Worm (Caenorhabditis elegans) whole organism, late embryonic: ENCODE measurements around the gene grd-9.

Source experiments
- C38D4.7 ChIP-seq: fragments of 200-800 bp; sonication (Bioruptor generic); optimal IDR thresholded peaks from 2 replicates; lab custom pipeline; 2018; ENCODE audit warnings: mild to moderate bottlenecking, missing genetic modification characterization, moderate library complexity, missing compliant biosample characterization
- K02D7.2 ChIP-seq: sonication (generic microtip); optimal IDR thresholded peaks from 2 replicates; lab custom pipeline; 2017; ENCODE audit warnings: mild to moderate bottlenecking, missing genetic modification characterization, missing compliant biosample characterization
- T23F11.4 ChIP-seq: fragments of 200-800 bp; sonication (Bioruptor generic); optimal IDR thresholded peaks from 2 replicates; lab custom pipeline; 2018; ENCODE audit warnings: mild to moderate bottlenecking, missing genetic modification characterization, missing compliant biosample characterization
- ahr-1 ChIP-seq: sonication (generic microtip); optimal IDR thresholded peaks from 2 replicates; lab custom pipeline; 2016; ENCODE audit warnings: missing genetic modification characterization, missing compliant biosample characterization
- ama-1 ChIP-seq: fragments of 150-350 bp; optimal IDR thresholded peaks from 2 replicates; lab custom pipeline; 2014
- ceh-19 ChIP-seq: fragments of 200-800 bp; sonication (Bioruptor generic); optimal IDR thresholded peaks from 2 replicates; lab custom pipeline; 2018; ENCODE audit warnings: mild to moderate bottlenecking, missing genetic modification characterization, missing compliant biosample characterization
- ceh-2 ChIP-seq: sonication (generic microtip); optimal IDR thresholded peaks from 2 replicates; lab custom pipeline; 2016; ENCODE audit warnings: missing genotype, missing genetic modification characterization, missing compliant biosample characterization
- ceh-30 ChIP-seq: fragments of 150-350 bp; optimal IDR thresholded peaks from 2 replicates; lab custom pipeline; 2014; ENCODE audit warnings: missing biosample characterization, missing genetic modification characterization
- ceh-31 ChIP-seq: sonication (generic microtip); optimal IDR thresholded peaks from 2 replicates; lab custom pipeline; 2016; ENCODE audit warnings: missing genetic modification characterization, missing compliant biosample characterization
- ceh-9 ChIP-seq: sonication (generic microtip); optimal IDR thresholded peaks from 2 replicates; lab custom pipeline; 2016; ENCODE audit warnings: mild to moderate bottlenecking, missing genetic modification characterization, inconsistent platforms, missing compliant biosample characterization
- che-1 ChIP-seq: sonication (generic microtip); optimal IDR thresholded peaks from 2 replicates; lab custom pipeline; 2016; ENCODE audit warnings: mild to moderate bottlenecking, missing genetic modification characterization, missing compliant biosample characterization
- dve-1 ChIP-seq: sonication (generic microtip); optimal IDR thresholded peaks from 2 replicates; lab custom pipeline; 2017; ENCODE audit warnings: antibody characterized with exemption, mild to moderate bottlenecking, missing genetic modification characterization, missing compliant biosample characterization
- ets-4 ChIP-seq: sonication (generic microtip); optimal IDR thresholded peaks from 2 replicates; lab custom pipeline; 2016; ENCODE audit warnings: missing genetic modification characterization, missing compliant biosample characterization
- fax-1 ChIP-seq: sonication (generic microtip); optimal IDR thresholded peaks from 2 replicates; lab custom pipeline; 2016; ENCODE audit warnings: missing genotype, missing genetic modification characterization, missing compliant biosample characterization
- fkh-10 ChIP-seq: fragments of 150-350 bp; optimal IDR thresholded peaks from 2 replicates; lab custom pipeline; 2014; ENCODE audit warnings: missing biosample characterization, missing genetic modification reagents, missing genetic modification characterization
- gmeb-2 ChIP-seq: sonication (generic microtip); optimal IDR thresholded peaks from 2 replicates; lab custom pipeline; 2016; ENCODE audit warnings: missing genetic modification characterization, inconsistent platforms, missing compliant biosample characterization
- hlh-15 ChIP-seq: sonication (generic microtip); optimal IDR thresholded peaks from 2 replicates; lab custom pipeline; 2016; ENCODE audit warnings: missing genetic modification characterization, missing compliant biosample characterization
- lim-6 ChIP-seq: sonication (generic microtip); optimal IDR thresholded peaks from 2 replicates; lab custom pipeline; 2016; ENCODE audit warnings: missing genetic modification characterization, missing compliant biosample characterization
- mec-3 ChIP-seq: sonication (generic microtip); optimal IDR thresholded peaks from 2 replicates; lab custom pipeline; 2016; ENCODE audit warnings: borderline replicate concordance, missing genetic modification characterization, missing compliant biosample characterization
- nhr-11 ChIP-seq: fragments of 150-350 bp; optimal IDR thresholded peaks from 2 replicates; lab custom pipeline; 2014; ENCODE audit warnings: missing biosample characterization, missing genetic modification characterization
- npax-4 ChIP-seq: sonication (generic microtip); optimal IDR thresholded peaks from 2 replicates; lab custom pipeline; 2016; ENCODE audit warnings: missing genetic modification characterization, missing compliant biosample characterization
- odd-2 ChIP-seq: sonication (generic microtip); optimal IDR thresholded peaks from 2 replicates; lab custom pipeline; 2017; ENCODE audit warnings: antibody characterized with exemption, mild to moderate bottlenecking, missing genetic modification characterization, missing compliant biosample characterization
- pax-1 ChIP-seq: fragments of 150-350 bp; optimal IDR thresholded peaks from 2 replicates; lab custom pipeline; 2014; ENCODE audit warnings: missing biosample characterization, missing genetic modification characterization
- pha-2 ChIP-seq: sonication (generic microtip); optimal IDR thresholded peaks from 2 replicates; lab custom pipeline; 2017; ENCODE audit warnings: mild to moderate bottlenecking, missing genetic modification characterization, missing compliant biosample characterization
- ref-2 ChIP-seq: sonication (generic microtip); optimal IDR thresholded peaks from 2 replicates; lab custom pipeline; 2016; ENCODE audit warnings: missing genetic modification characterization, missing compliant biosample characterization
- rnt-1 ChIP-seq: sonication (generic microtip); optimal IDR thresholded peaks from 2 replicates; lab custom pipeline; 2016; ENCODE audit warnings: missing genetic modification characterization, missing compliant biosample characterization
- sdc-2 ChIP-seq: sonication (generic microtip); optimal IDR thresholded peaks from 2 replicates; lab custom pipeline; 2016; ENCODE audit warnings: missing genotype, missing genetic modification characterization, missing compliant biosample characterization
- sox-2 ChIP-seq: fragments of 200-800 bp; sonication (Bioruptor generic); IDR thresholded peaks from 2 replicates; pipeline ENCODE4 v1.3.6; 2022; ENCODE audit warnings: missing genetic modification reagents, missing genetic modification characterization, missing compliant biosample characterization
- sox-4 ChIP-seq: sonication (generic microtip); optimal IDR thresholded peaks from 2 replicates; lab custom pipeline; 2017; ENCODE audit warnings: mild to moderate bottlenecking, missing genetic modification characterization, inconsistent platforms, missing compliant biosample characterization
- syd-9 ChIP-seq: sonication (generic microtip); optimal IDR thresholded peaks from 2 replicates; lab custom pipeline; 2016; ENCODE audit warnings: mild to moderate bottlenecking, missing genetic modification characterization, moderate library complexity, missing compliant biosample characterization
- unc-42 ChIP-seq: sonication (generic microtip); optimal IDR thresholded peaks from 2 replicates; lab custom pipeline; 2016; ENCODE audit warnings: missing genotype, missing genetic modification characterization, missing compliant biosample characterization
- unc-55 ChIP-seq: sonication (generic microtip); optimal IDR thresholded peaks from 2 replicates; lab custom pipeline; 2017; ENCODE audit warnings: missing biosample characterization, missing genetic modification reagents, missing genetic modification characterization
- unc-86 ChIP-seq: sonication (generic microtip); optimal IDR thresholded peaks from 2 replicates; lab custom pipeline; 2016; ENCODE audit warnings: missing genetic modification characterization, missing compliant biosample characterization
- zip-5 ChIP-seq: sonication (generic microtip); optimal IDR thresholded peaks from 2 replicates; lab custom pipeline; 2016; ENCODE audit warnings: missing genetic modification characterization, missing compliant biosample characterization

Gene grd-9

DNA sequence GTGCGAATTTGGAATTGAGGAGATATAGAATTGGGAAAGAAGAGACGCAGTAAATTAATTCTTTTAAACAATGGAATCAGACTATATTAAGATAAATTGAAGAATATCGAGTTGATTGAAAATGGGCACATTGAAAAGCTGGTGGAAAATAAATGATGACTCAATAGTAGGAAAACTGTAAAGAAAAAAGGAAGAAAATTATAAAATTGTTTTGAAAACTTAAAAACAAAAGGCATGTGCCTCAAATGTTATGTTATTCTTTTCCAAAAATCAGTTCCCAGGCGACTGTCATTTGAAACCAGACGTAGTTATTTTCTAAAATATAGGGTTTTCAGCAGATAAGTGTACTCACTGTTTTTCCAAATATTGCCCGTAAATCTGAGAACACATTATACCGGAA is 24.8 kb downstream of the grd-9 start, which contains the start of gene C04E6.12:
TSS of gene C04E6.12 (minus strand) at position 101 of the 400 bp plus-strand sequence.
- TF ChIP-seq ceh-9 (tag; lab: Kevin White, UChicago) (no peak), pax-1 (tag; lab: Kevin White, UChicago) (no peak), ceh-30 (tag; lab: Kevin White, UChicago) (no peak), rnt-1 (no peak), che-1 (tag; lab: Kevin White, UChicago) (no peak), dve-1 (tag; lab: Kevin White, UChicago) (no peak), ceh-31 (tag; lab: Kevin White, UChicago) (no peak), nhr-11 (tag; lab: Kevin White, UChicago) (no peak), odd-2 (tag; lab: Kevin White, UChicago) (no peak), npax-4 (tag; lab: Kevin White, UChicago) (no peak), ceh-19 (GFP tag; lab: Kevin White, UChicago) (no peak), T23F11.4 (GFP tag; lab: Kevin White, UChicago) (no peak), sox-4 (no peak), ceh-2 (tag; lab: Kevin White, UChicago) (no peak), hlh-15 (no peak), ama-1 (no peak), pha-2 (no peak), sox-2 (GFP tag; lab: Robert Waterston, UW) (no peak), fax-1 (no peak), lim-6 (tag; lab: Kevin White, UChicago) (no peak)

DNA sequence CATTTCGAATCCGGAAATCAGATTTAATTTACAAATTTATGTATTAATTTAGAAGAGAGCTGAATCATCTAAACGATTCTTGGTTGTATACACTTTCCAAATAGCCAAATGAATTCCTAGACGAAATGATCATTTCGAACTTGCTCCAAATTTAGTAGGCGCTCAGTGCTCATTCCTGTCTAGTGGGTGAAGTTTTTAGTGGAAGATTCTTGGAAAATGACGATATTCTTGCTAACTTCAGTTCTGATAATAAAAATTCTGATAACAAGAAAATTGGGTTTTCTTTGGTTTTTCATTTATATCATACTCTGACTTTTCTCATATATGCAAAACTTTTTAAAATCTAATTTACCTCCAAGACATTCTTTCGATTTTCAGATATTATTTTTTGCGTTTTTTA is 26.6 kb downstream of the grd-9 start:
- TF ChIP-seq ceh-30 (tag; lab: Kevin White, UChicago): no peak

DNA sequence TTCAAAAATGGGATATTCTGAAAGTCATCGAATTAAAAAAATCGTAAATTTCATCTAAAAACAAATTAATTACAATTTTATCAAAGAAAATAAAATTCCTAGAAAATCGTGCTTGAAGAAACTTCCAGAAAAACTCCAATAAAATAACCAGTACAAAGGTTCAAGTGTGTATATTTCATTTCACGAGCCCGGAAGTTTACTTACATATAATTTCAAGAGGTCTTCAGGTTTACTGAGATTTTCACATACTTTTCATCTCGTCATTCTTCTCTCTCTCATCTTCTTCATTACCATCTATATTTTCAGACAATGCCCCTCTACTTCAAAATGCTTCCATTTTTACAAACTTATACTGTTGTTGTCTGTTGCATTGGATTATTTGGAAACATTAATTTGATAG is 27.1 kb downstream of the grd-9 start, which contains the start of gene srsx-18:
TSS of gene srsx-18 (plus strand) at position 301 of the 400 bp plus-strand sequence.
- TF ChIP-seq syd-9 (tag; lab: Kevin White, UChicago) (no peak), nhr-11 (tag; lab: Kevin White, UChicago) (no peak), ets-4 (tag; lab: Kevin White, UChicago) (no peak)
- TF ChIP-seq, all 69 proteins: peak for 0

DNA sequence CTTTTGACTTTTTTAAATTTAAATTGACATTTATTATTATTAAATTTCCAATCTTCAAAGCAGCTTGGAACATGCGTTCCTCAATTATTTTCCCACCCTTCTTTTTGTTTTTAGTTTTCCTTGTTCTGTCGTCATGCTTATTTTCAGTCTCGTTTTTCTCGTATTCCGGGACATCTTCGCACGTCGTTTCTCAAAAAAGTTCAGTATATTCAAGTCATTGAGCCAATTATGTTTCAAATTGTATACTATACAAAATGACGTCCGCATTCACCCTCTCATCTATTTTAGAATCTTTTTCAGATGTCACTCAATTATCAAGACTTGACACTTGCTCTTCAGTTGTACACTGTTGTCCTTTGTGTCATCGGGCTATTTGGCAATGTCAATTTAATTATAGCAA is 32.2 kb downstream of the grd-9 start, which contains the start of gene srsx-17:
TSS of gene srsx-17 (plus strand) at position 301 of the 400 bp plus-strand sequence.
- TF ChIP-seq ets-4 (tag; lab: Kevin White, UChicago) (no peak), fkh-10 (GFP tag; lab: Kevin White, UChicago) (no peak)

DNA sequence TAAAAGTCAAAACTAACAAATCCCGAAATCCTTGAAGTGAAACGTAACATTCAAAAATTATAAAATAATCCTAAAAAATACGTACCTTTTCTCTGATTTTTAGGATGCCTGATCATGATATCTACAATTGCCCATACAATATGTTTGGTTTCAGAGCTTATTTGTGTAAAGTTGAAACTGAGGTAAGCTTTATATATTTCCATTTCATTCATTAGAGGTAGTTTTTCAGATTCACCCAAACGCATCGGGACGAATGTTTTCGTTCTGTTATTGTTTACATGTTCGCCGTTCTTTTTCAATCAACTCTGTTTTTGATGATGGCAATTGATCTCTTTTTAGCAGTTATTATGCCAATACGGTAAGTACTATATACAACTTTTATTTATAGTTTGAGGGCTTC is 32.9 kb downstream of the grd-9 start:
- no peak for TF ChIP-seq che-1 (tag; lab: Kevin White, UChicago)
- TF ChIP-seq ceh-31 (tag; lab: Kevin White, UChicago): no peak
- TF ChIP-seq pax-1 (tag; lab: Kevin White, UChicago): no peak
- no peak for TF ChIP-seq gmeb-2 (tag; lab: Kevin White, UChicago)
- TF ChIP-seq ahr-1 (tag; lab: Kevin White, UChicago): no peak
- no peak for TF ChIP-seq unc-42
- TF ChIP-seq syd-9 (tag; lab: Kevin White, UChicago): no peak
- no peak for TF ChIP-seq unc-55 (GFP tag; lab: Kevin White, UChicago)
- no peak for TF ChIP-seq sdc-2
- no peak for TF ChIP-seq mec-3
- TF ChIP-seq K02D7.2 (tag; lab: Kevin White, UChicago): no peak
- no peak for TF ChIP-seq unc-86 (tag; lab: Kevin White, UChicago)
- no peak for TF ChIP-seq zip-5 (tag; lab: Kevin White, UChicago)
- no peak for TF ChIP-seq ets-4 (tag; lab: Kevin White, UChicago)
- TF ChIP-seq ceh-9 (tag; lab: Kevin White, UChicago): no peak
- no peak for TF ChIP-seq C38D4.7 (GFP tag; lab: Kevin White, UChicago)
- TF ChIP-seq hlh-15: no peak
- no peak for TF ChIP-seq ref-2 (tag; lab: Kevin White, UChicago)
- TF ChIP-seq, all 69 proteins: peak for 0
